Worm (Caenorhabditis elegans) whole organism, early embryonic: Measurements from ENCODE around the gene H27A22.1.

Source experiments
- ets-7 ChIP-seq: sonication (generic microtip); optimal IDR thresholded peaks from 2 replicates; lab custom pipeline; 2016; ENCODE audit warnings: missing genotype, missing genetic modification characterization, missing compliant biosample characterization
- scrt-1 ChIP-seq: fragments of 200-800 bp; sonication (Bioruptor generic); IDR thresholded peaks from 2 replicates; pipeline ENCODE4 v1.3.6; 2022; ENCODE audit warnings: missing genetic modification characterization, missing compliant biosample characterization
- sea-1 ChIP-seq: fragments of 200-800 bp; sonication (Bioruptor generic); conservative IDR thresholded peaks from 2 replicates; pipeline ENCODE4 v1.3.6; 2022; ENCODE audit warnings: missing genetic modification characterization, missing compliant biosample characterization
- tra-4 ChIP-seq: sonication (generic microtip); optimal IDR thresholded peaks from 2 replicates; lab custom pipeline; 2017; ENCODE audit warnings: missing genetic modification characterization, missing compliant biosample characterization

DNA sequence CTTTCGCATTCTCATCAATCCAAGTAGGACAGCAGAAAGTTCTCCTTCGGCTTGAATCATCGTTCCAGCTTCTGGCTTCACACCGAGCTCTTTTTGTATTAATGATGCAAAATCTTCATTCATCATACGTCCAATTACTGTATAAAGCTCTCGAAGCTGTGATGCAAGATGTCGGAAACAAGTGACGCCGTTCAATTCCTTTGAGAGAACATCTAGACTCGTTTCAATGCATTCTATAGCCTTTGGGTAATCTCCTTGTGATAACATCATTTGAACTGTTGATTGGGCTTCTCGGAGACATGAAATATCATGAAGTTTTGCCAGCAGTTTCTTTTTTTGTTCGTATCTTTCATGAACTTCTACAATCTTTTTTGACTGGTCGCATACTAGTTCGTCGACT is 33.9 kb upstream of the H27A22.1 start:
- TF ChIP-seq sea-1 (GFP tag; lab: Robert Waterston, UW) (no peak), tra-4 (tag; lab: Kevin White, UChicago) (no peak), scrt-1 (GFP tag; lab: Robert Waterston, UW) (no peak), ets-7 (tag; lab: Kevin White, UChicago) (no peak)
